Fruit fly (Drosophila melanogaster): Measurements from ENCODE around the gene Alms1a.

Gene Alms1a

dm6 chrX:4666650-4667360 lies 31.0 kb upstream of the Alms1a start, which contains the start of gene CG3009:
TSS of gene CG3009 (minus strand) at chrX:4666700.
- TF ChIP-seq h (GFP tag; optimal IDR thresholded peaks at IDR 0.05): peak; percentile 98
- TF ChIP-seq lola (GFP tag; optimal IDR thresholded peaks at IDR 0.05): no peak
- TF ChIP-seq Mio (GFP tag; optimal IDR thresholded peaks at IDR 0.05): peak; percentile 85
- TF ChIP-seq Dfd (GFP tag; optimal IDR thresholded peaks at IDR 0.05): no peak
- peak; percentile 87 for TF ChIP-seq tai (GFP tag; optimal IDR thresholded peaks at IDR 0.05)
- TF ChIP-seq sv (GFP tag; optimal IDR thresholded peaks at IDR 0.05): peak; percentile 96
- peak; percentile 69 for TF ChIP-seq dsf (GFP tag; optimal IDR thresholded peaks at IDR 0.05; ENCODE audit: borderline replicate concordance)
- TF ChIP-seq CrebA (GFP tag; optimal IDR thresholded peaks at IDR 0.05; ENCODE audit: borderline replicate concordance): peak; percentile 82
- no peak for TF ChIP-seq N (GFP tag; optimal IDR thresholded peaks at IDR 0.05)
- TF ChIP-seq foxo (GFP tag; optimal IDR thresholded peaks at IDR 0.05): peak; percentile 80 to 99
- TF ChIP-seq psq (GFP tag; optimal IDR thresholded peaks at IDR 0.05): peak; percentile 94
- peak; percentile 82 for TF ChIP-seq Vsx2 (GFP tag; optimal IDR thresholded peaks at IDR 0.05; ENCODE audit: partially characterized antibody)
- no peak for TF ChIP-seq jim (GFP tag; optimal IDR thresholded peaks at IDR 0.05)
- peak; percentile 90 for TF ChIP-seq Jra (GFP tag; optimal IDR thresholded peaks at IDR 0.05)
- TF ChIP-seq GATAd (GFP tag; optimal IDR thresholded peaks at IDR 0.05): peak; percentile 71
- TF ChIP-seq br (GFP tag; optimal IDR thresholded peaks at IDR 0.05): peak; percentile 98
- TF ChIP-seq Sp1 (GFP tag; optimal IDR thresholded peaks at IDR 0.05): peak; percentile 97
- no peak for TF ChIP-seq Hr78 (GFP tag; optimal IDR thresholded peaks at IDR 0.05)
- peak; percentile 98 for TF ChIP-seq rgr (GFP tag; optimal IDR thresholded peaks at IDR 0.05)
- peak; percentile 92 for TF ChIP-seq CG32264 (GFP tag; optimal IDR thresholded peaks at IDR 0.05)
- TF ChIP-seq Hr83 (GFP tag; optimal IDR thresholded peaks at IDR 0.05; ENCODE audit: poor library complexity, severe bottlenecking): peak; percentile 58
- TF ChIP-seq Dif (GFP tag; optimal IDR thresholded peaks at IDR 0.05; ENCODE audit: partially characterized antibody): peak; percentile 83
- peak; percentile 99 for TF ChIP-seq fru (GFP tag; optimal IDR thresholded peaks at IDR 0.05)
- peak; percentile 76 for TF ChIP-seq brk (GFP tag; optimal IDR thresholded peaks at IDR 0.05)
- peak; percentile 83 for TF ChIP-seq sage (GFP tag; optimal IDR thresholded peaks at IDR 0.05)
- TF ChIP-seq usp (GFP tag; optimal IDR thresholded peaks at IDR 0.05): no peak
- TF ChIP-seq HLH106 (tag; optimal IDR thresholded peaks at IDR 0.05): peak; percentile 98
- peak; percentile 98 for TF ChIP-seq ey (GFP tag; optimal IDR thresholded peaks at IDR 0.05)
- TF ChIP-seq woc (GFP tag; optimal IDR thresholded peaks at IDR 0.05): peak; percentile 97
- peak; percentile 71 for TF ChIP-seq Myc (optimal IDR thresholded peaks at IDR 0.05)
- peak; percentile 85 for TF ChIP-seq Rel (GFP tag; optimal IDR thresholded peaks at IDR 0.05)
- peak; percentile 94 for TF ChIP-seq Rel (tag; optimal IDR thresholded peaks at IDR 0.05)
- peak; percentile 98 for TF ChIP-seq dmrt93B (GFP tag; optimal IDR thresholded peaks at IDR 0.05)
- TF ChIP-seq Abd-B (GFP tag; optimal IDR thresholded peaks at IDR 0.05): no peak
- peak; percentile 97 for TF ChIP-seq CG9705 (GFP tag; optimal IDR thresholded peaks at IDR 0.05)
- no peak for TF ChIP-seq pan (optimal IDR thresholded peaks at IDR 0.05)
- peak; percentile 97 for TF ChIP-seq Hnf4 (GFP tag; optimal IDR thresholded peaks at IDR 0.05)
- peak; percentile 97 for TF ChIP-seq OdsH (GFP tag; optimal IDR thresholded peaks at IDR 0.05)
- TF ChIP-seq dl (GFP tag; optimal IDR thresholded peaks at IDR 0.05; ENCODE audit: insufficient read depth in 1 of 2, partially characterized antibody in 2 of 2): peak in 1 of 2 experiments; percentile 57

DNA sequence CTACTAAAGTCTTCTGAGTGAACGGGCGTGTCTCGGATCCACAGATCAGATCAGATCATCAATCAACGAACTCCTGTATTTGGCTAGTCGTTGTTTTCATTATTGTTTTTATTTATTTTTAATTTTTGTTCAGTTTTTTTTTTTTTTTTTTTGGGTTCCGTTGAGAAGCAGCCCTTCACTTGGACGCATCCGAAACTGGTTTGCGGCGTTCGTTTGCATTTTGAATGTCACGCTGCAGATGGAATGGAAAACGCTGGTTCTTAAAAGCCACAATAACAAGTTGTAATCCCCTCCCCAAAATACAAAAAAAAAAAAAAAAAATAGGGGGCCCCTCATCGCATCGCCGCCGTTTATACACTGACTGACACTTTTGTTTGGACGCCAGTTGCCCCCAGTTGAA lies 28.3 kb upstream of the Alms1a start:
- no peak for TF ChIP-seq rgr (GFP tag; optimal IDR thresholded peaks at IDR 0.05)
- TF ChIP-seq Hnf4 (GFP tag; optimal IDR thresholded peaks at IDR 0.05): no peak
- TF ChIP-seq dl (GFP tag; optimal IDR thresholded peaks at IDR 0.05; ENCODE audit: insufficient read depth in 1 of 2, partially characterized antibody in 2 of 2): no peak
- TF ChIP-seq psq (GFP tag; optimal IDR thresholded peaks at IDR 0.05): no peak
- no peak for TF ChIP-seq Dif (GFP tag; optimal IDR thresholded peaks at IDR 0.05; ENCODE audit: partially characterized antibody)
- TF ChIP-seq CG9705 (GFP tag; optimal IDR thresholded peaks at IDR 0.05): no peak
- no peak for TF ChIP-seq Jra (GFP tag; optimal IDR thresholded peaks at IDR 0.05)
- TF ChIP-seq Hr83 (GFP tag; optimal IDR thresholded peaks at IDR 0.05; ENCODE audit: poor library complexity, severe bottlenecking): no peak
- TF ChIP-seq brk (GFP tag; optimal IDR thresholded peaks at IDR 0.05): no peak
- TF ChIP-seq GATAd (GFP tag; optimal IDR thresholded peaks at IDR 0.05): no peak
- no peak for TF ChIP-seq Vsx2 (GFP tag; optimal IDR thresholded peaks at IDR 0.05; ENCODE audit: partially characterized antibody)
- no peak for TF ChIP-seq ey (GFP tag; optimal IDR thresholded peaks at IDR 0.05)
- no peak for TF ChIP-seq woc (GFP tag; optimal IDR thresholded peaks at IDR 0.05)
- TF ChIP-seq tai (GFP tag; optimal IDR thresholded peaks at IDR 0.05): no peak
- no peak for TF ChIP-seq N (GFP tag; optimal IDR thresholded peaks at IDR 0.05)
- no peak for TF ChIP-seq OdsH (GFP tag; optimal IDR thresholded peaks at IDR 0.05)
- TF ChIP-seq sv (GFP tag; optimal IDR thresholded peaks at IDR 0.05): no peak
- no peak for TF ChIP-seq dmrt93B (GFP tag; optimal IDR thresholded peaks at IDR 0.05)
